In the genomic region with DNA sequence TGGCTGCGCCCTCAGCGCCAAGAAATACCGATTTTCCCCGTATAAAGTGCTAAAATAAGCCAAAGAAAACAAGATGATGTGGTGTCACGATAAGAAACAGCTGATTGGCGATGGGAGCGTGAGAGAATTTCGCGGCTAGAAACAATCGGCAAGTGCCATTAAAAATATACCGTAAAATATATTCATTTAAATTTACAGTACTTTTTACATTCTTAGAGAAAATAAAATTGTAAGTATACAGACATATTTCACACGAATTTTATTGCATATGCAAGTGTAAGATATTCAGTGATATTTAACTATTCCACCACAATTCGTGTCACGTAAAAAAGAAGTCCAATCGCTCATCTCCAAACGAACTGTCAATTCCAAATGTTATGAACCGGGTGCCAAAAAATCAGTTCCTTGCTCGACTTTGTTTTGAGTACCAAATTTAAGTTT, we compare ENCODE assay signal across 4 fruit fly cellular contexts.
TF ChIP-seq lines count a peak whose summit lies in the region.

A gene (minus strand): TSS at position 54 of the 441 bp plus-strand sequence.
A gene (plus strand): TSS at position 356 of the 441 bp plus-strand sequence.
A gene (plus strand): TSS at position 356 of the 441 bp plus-strand sequence.

TF ChIP-seq in whole organism, adult, 20 proteins besides CTCF, POLR2A, EP300 and RAD21 (continued from another document):
- TF ChIP-seq CG7101 (tag; optimal IDR thresholded peaks at IDR 0.05; lab: Kevin White, UChicago) (peak; percentile 80), CG14711 (tag; optimal IDR thresholded peaks at IDR 0.05; lab: Kevin White, UChicago) (peak; percentile 74), toe (GFP tag; optimal IDR thresholded peaks at IDR 0.05; lab: Kevin White, UChicago) (peak; percentile 89), Clk (GFP tag; optimal IDR thresholded peaks at IDR 0.05; lab: Kevin White, UChicago) (peak; percentile 59)

TF ChIP-seq in whole organism, embryonic, 481 proteins besides CTCF, POLR2A, EP300 and RAD21 (continued from another document and continues in another):
- peak; percentile 45 for TF ChIP-seq CG5245 (GFP tag; optimal IDR thresholded peaks at IDR 0.05; lab: Kevin White, UChicago)
- TF ChIP-seq vvl (GFP tag; IDR thresholded peaks at IDR 0.05; lab: Robert Waterston, UW): peak; percentile 81
- peak; percentile 71 for TF ChIP-seq Nf-YC (tag; optimal IDR thresholded peaks at IDR 0.05; lab: Kevin White, UChicago)
- peak; percentile 36; the same call in 1 of the 2 replicates for TF ChIP-seq Ada2b (GFP tag; IDR thresholded peaks at IDR 0.05; lab: Robert Waterston, UW)
- TF ChIP-seq Ets97D (GFP tag; optimal IDR thresholded peaks at IDR 0.05; lab: Kevin White, UChicago): peak; percentile 74
- TF ChIP-seq BEAF-32 (GFP tag; optimal IDR thresholded peaks at IDR 0.05; lab: Kevin White, UChicago): peak; percentile 98
- TF ChIP-seq CG17359 (tag; optimal IDR thresholded peaks at IDR 0.05; lab: Kevin White, UChicago): peak; percentile 68
- TF ChIP-seq Nf-YB (GFP tag; optimal IDR thresholded peaks at IDR 0.05; lab: Kevin White, UChicago): peak; percentile 62
- peak; percentile 63 for TF ChIP-seq Fer2 (tag; optimal IDR thresholded peaks at IDR 0.05; lab: Kevin White, UChicago)
- peak; percentile 82 for TF ChIP-seq CG2678 (tag; optimal IDR thresholded peaks at IDR 0.05; lab: Kevin White, UChicago)
- TF ChIP-seq CG31388 (GFP tag; optimal IDR thresholded peaks at IDR 0.05; lab: Kevin White, UChicago): peak; percentile 30
- TF ChIP-seq pho (GFP tag; optimal IDR thresholded peaks at IDR 0.05; lab: Kevin White, UChicago): peak; percentile 71
- 0 out of 3 replicates have a peak, but pooled peaks have one; percentile 32 for TF ChIP-seq ken (GFP tag; IDR thresholded peaks at IDR 0.05; lab: Robert Waterston, UW)
- TF ChIP-seq sqz (GFP tag; optimal IDR thresholded peaks at IDR 0.05; lab: Kevin White, UChicago): peak; percentile 30
- peak; percentile 74; the same call in 1 of the 2 replicates for TF ChIP-seq klu (GFP tag; IDR thresholded peaks at IDR 0.05; lab: Robert Waterston, UW)
- TF ChIP-seq Dek (tag; optimal IDR thresholded peaks at IDR 0.05; lab: Kevin White, UChicago): peak; percentile 59
- TF ChIP-seq h (optimal IDR thresholded peaks at IDR 0.05; lab: Kevin White, UChicago): no peak
- peak; percentile 92 for TF ChIP-seq bbx (GFP tag; IDR thresholded peaks at IDR 0.05; lab: Robert Waterston, UW; ENCODE audit: partially characterized antibody)
- peak; percentile 78 for TF ChIP-seq Hr3 (GFP tag; optimal IDR thresholded peaks at IDR 0.05; lab: Kevin White, UChicago)
- peak; percentile 75 for TF ChIP-seq CG17186 (GFP tag; optimal IDR thresholded peaks at IDR 0.05; lab: Kevin White, UChicago)
- TF ChIP-seq CG1602 (GFP tag; optimal IDR thresholded peaks at IDR 0.05; lab: Kevin White, UChicago): peak; percentile 75
- TF ChIP-seq nerfin-1 (tag; optimal IDR thresholded peaks at IDR 0.05; lab: Kevin White, UChicago): peak; percentile 77
- TF ChIP-seq CG17802 (tag; optimal IDR thresholded peaks at IDR 0.05; lab: Kevin White, UChicago): no peak
- TF ChIP-seq NfI (GFP tag; optimal IDR thresholded peaks at IDR 0.05; lab: Kevin White, UChicago): peak; percentile 69
- peak; percentile 83 for TF ChIP-seq slbo (GFP tag; IDR thresholded peaks at IDR 0.05; lab: Robert Waterston, UW)
- TF ChIP-seq sna (GFP tag; IDR thresholded peaks at IDR 0.05; lab: Robert Waterston, UW; ENCODE audit: partially characterized antibody): peak; percentile 99
- peak; percentile 74 for TF ChIP-seq CG7556 (GFP tag; optimal IDR thresholded peaks at IDR 0.05; lab: Kevin White, UChicago)
- peak; percentile 93 for TF ChIP-seq amos (GFP tag; IDR thresholded peaks at IDR 0.05; lab: Robert Waterston, UW; ENCODE audit: partially characterized antibody)
- peak; percentile 73; the same call in 2 of the 3 replicates for TF ChIP-seq CG11093 (GFP tag; IDR thresholded peaks at IDR 0.05; lab: Robert Waterston, UW)
- peak in 1 of 2 experiments; percentile 28 for TF ChIP-seq Hr78 (GFP tag; optimal IDR thresholded peaks at IDR 0.05; lab: Kevin White, UChicago)
- no peak for TF ChIP-seq Poxn (GFP tag; IDR thresholded peaks at IDR 0.05; lab: Robert Waterston, UW)
- TF ChIP-seq ci (GFP tag; IDR thresholded peaks at IDR 0.05; lab: Robert Waterston, UW): no peak; the same call in 2 of the 3 replicates
- TF ChIP-seq NC2β (GFP tag; optimal IDR thresholded peaks at IDR 0.05; lab: Kevin White, UChicago): peak; percentile 48
- peak; percentile 81 for TF ChIP-seq CG10147 (GFP tag; optimal IDR thresholded peaks at IDR 0.05; lab: Kevin White, UChicago)
- TF ChIP-seq CG10654 (GFP tag; optimal IDR thresholded peaks at IDR 0.05; lab: Kevin White, UChicago): peak; percentile 73
- peak; percentile 43 for TF ChIP-seq CG31224 (GFP tag; IDR thresholded peaks at IDR 0.05; lab: Robert Waterston, UW)
- TF ChIP-seq CG11456 (GFP tag; IDR thresholded peaks at IDR 0.05; lab: Robert Waterston, UW): peak; percentile 81
- TF ChIP-seq Hey (tag; optimal IDR thresholded peaks at IDR 0.05; lab: Kevin White, UChicago): no peak

TF ChIP-seq in whole organism, prepupa, 60 proteins besides CTCF, POLR2A, EP300 and RAD21 (continued from another document):
- peak; percentile 74 for TF ChIP-seq CG3919 (GFP tag; optimal IDR thresholded peaks at IDR 0.05; lab: Kevin White, UChicago)
- peak; percentile 51 for TF ChIP-seq CG10669 (GFP tag; optimal IDR thresholded peaks at IDR 0.05; lab: Kevin White, UChicago)
- TF ChIP-seq Hr4 (GFP tag; optimal IDR thresholded peaks at IDR 0.05; lab: Kevin White, UChicago): peak; percentile 79
- peak; percentile 81 for TF ChIP-seq cyc (GFP tag; optimal IDR thresholded peaks at IDR 0.05; lab: Kevin White, UChicago)
- peak; percentile 56 for TF ChIP-seq Eip93F (GFP tag; optimal IDR thresholded peaks at IDR 0.05; lab: Kevin White, UChicago)
- peak; percentile 63 for TF ChIP-seq CG11762 (GFP tag; optimal IDR thresholded peaks at IDR 0.05; lab: Kevin White, UChicago; ENCODE audit: insufficient read depth)
- TF ChIP-seq fkh (GFP tag; optimal IDR thresholded peaks at IDR 0.05; lab: Kevin White, UChicago): no peak
- peak; percentile 79 for TF ChIP-seq CG3032 (tag; optimal IDR thresholded peaks at IDR 0.05; lab: Kevin White, UChicago)
- no peak for TF ChIP-seq CG4318 (GFP tag; optimal IDR thresholded peaks at IDR 0.05; lab: Kevin White, UChicago)
- TF ChIP-seq ss (GFP tag; optimal IDR thresholded peaks at IDR 0.05; lab: Kevin White, UChicago): no peak
- no peak for TF ChIP-seq Met (GFP tag; optimal IDR thresholded peaks at IDR 0.05; lab: Kevin White, UChicago)
- TF ChIP-seq CG10631 (GFP tag; optimal IDR thresholded peaks at IDR 0.05; lab: Kevin White, UChicago): peak; percentile 77
- no peak; the same call in 1 of the 2 replicates for TF ChIP-seq CG15336 (GFP tag; IDR thresholded peaks at IDR 0.05; lab: Robert Waterston, UW)
- no peak for TF ChIP-seq CG6854 (GFP tag; optimal IDR thresholded peaks at IDR 0.05; lab: Kevin White, UChicago)
- peak; percentile 86 for TF ChIP-seq esn (GFP tag; optimal IDR thresholded peaks at IDR 0.05; lab: Kevin White, UChicago)
- peak; percentile 62 for TF ChIP-seq Sox15 (GFP tag; optimal IDR thresholded peaks at IDR 0.05; lab: Kevin White, UChicago)
- peak; percentile 24 for TF ChIP-seq fd85E (GFP tag; optimal IDR thresholded peaks at IDR 0.05; lab: Kevin White, UChicago)
- TF ChIP-seq CG31627 (GFP tag; optimal IDR thresholded peaks at IDR 0.05; lab: Kevin White, UChicago): peak; percentile 80
- TF ChIP-seq Smox (GFP tag; optimal IDR thresholded peaks at IDR 0.05; lab: Kevin White, UChicago): peak; percentile 81
- no peak for TF ChIP-seq CG6808 (GFP tag; optimal IDR thresholded peaks at IDR 0.05; lab: Kevin White, UChicago)
- TF ChIP-seq CG11294 (GFP tag; IDR thresholded peaks at IDR 0.05; lab: Robert Waterston, UW): no peak; the same call in 1 of the 2 replicates
- peak; percentile 33 for TF ChIP-seq fd59A (GFP tag; optimal IDR thresholded peaks at IDR 0.05; lab: Kevin White, UChicago)
- TF ChIP-seq pdm3 (GFP tag; optimal IDR thresholded peaks at IDR 0.05; lab: Kevin White, UChicago): peak; percentile 77
- peak; percentile 34 for TF ChIP-seq CG7368 (GFP tag; optimal IDR thresholded peaks at IDR 0.05; lab: Kevin White, UChicago)
- peak; percentile 81 for TF ChIP-seq acj6 (GFP tag; optimal IDR thresholded peaks at IDR 0.05; lab: Kevin White, UChicago)
- TF ChIP-seq OdsH (GFP tag; optimal IDR thresholded peaks at IDR 0.05; lab: Kevin White, UChicago): peak; percentile 81
- TF ChIP-seq CG9139 (GFP tag; optimal IDR thresholded peaks at IDR 0.05; lab: Kevin White, UChicago): peak; percentile 25
- no peak for TF ChIP-seq CG16779 (tag; optimal IDR thresholded peaks at IDR 0.05; lab: Kevin White, UChicago)
- peak; percentile 57 for TF ChIP-seq CG6792 (GFP tag; optimal IDR thresholded peaks at IDR 0.05; lab: Kevin White, UChicago)
- TF ChIP-seq net (GFP tag; optimal IDR thresholded peaks at IDR 0.05; lab: Kevin White, UChicago): no peak
- no peak for TF ChIP-seq spab (GFP tag; optimal IDR thresholded peaks at IDR 0.05; lab: Kevin White, UChicago)
- TF ChIP-seq CG8119 (GFP tag; IDR thresholded peaks at IDR 0.05; lab: Robert Waterston, UW): peak; percentile 51; the same call in 1 of the 3 replicates
- TF ChIP-seq CG6276 (GFP tag; optimal IDR thresholded peaks at IDR 0.05; lab: Kevin White, UChicago): no peak
- peak; percentile 67 for TF ChIP-seq CG6163 (GFP tag; IDR thresholded peaks at IDR 0.05; lab: Robert Waterston, UW)
- TF ChIP-seq Ets96B (tag; optimal IDR thresholded peaks at IDR 0.05; lab: Kevin White, UChicago): peak; percentile 74
- peak; percentile 79 for TF ChIP-seq Hr39 (GFP tag; optimal IDR thresholded peaks at IDR 0.05; lab: Kevin White, UChicago)
- TF ChIP-seq CG11902 (GFP tag; optimal IDR thresholded peaks at IDR 0.05; lab: Kevin White, UChicago): peak; percentile 54
- TF ChIP-seq salr (GFP tag; optimal IDR thresholded peaks at IDR 0.05; lab: Kevin White, UChicago): peak in 1 of 2 experiments; percentile 24
- TF ChIP-seq Sox14 (GFP tag; optimal IDR thresholded peaks at IDR 0.05; lab: Kevin White, UChicago): peak; percentile 83
- peak; percentile 40 for TF ChIP-seq dac (GFP tag; optimal IDR thresholded peaks at IDR 0.05; lab: Kevin White, UChicago)
- TF ChIP-seq Eip78C (GFP tag; lab: Kevin White, UChicago): no peak
- TF ChIP-seq Eip75B (GFP tag; optimal IDR thresholded peaks at IDR 0.05; lab: Kevin White, UChicago): peak; percentile 74

TF ChIP-seq in whole organism, wandering third instar larva, 38 proteins besides CTCF, POLR2A, EP300 and RAD21 (continued from another document):
- TF ChIP-seq fru (GFP tag; optimal IDR thresholded peaks at IDR 0.05; lab: Kevin White, UChicago): peak; percentile 82
- TF ChIP-seq dl (GFP tag; optimal IDR thresholded peaks at IDR 0.05; lab: Kevin White, UChicago; ENCODE audit: insufficient read depth in 1 of 2, partially characterized antibody in 2 of 2): no peak
- TF ChIP-seq woc (GFP tag; optimal IDR thresholded peaks at IDR 0.05; lab: Kevin White, UChicago): peak; percentile 95
- peak; percentile 80 for TF ChIP-seq CG9705 (GFP tag; optimal IDR thresholded peaks at IDR 0.05; lab: Kevin White, UChicago)
- TF ChIP-seq HLH106 (tag; optimal IDR thresholded peaks at IDR 0.05; lab: Kevin White, UChicago): peak; percentile 85
- TF ChIP-seq dmrt93B (GFP tag; optimal IDR thresholded peaks at IDR 0.05; lab: Kevin White, UChicago): peak; percentile 74
- TF ChIP-seq Vsx2 (GFP tag; optimal IDR thresholded peaks at IDR 0.05; lab: Kevin White, UChicago; ENCODE audit: partially characterized antibody): no peak
- peak; percentile 86 for TF ChIP-seq h (GFP tag; optimal IDR thresholded peaks at IDR 0.05; lab: Kevin White, UChicago)
- TF ChIP-seq GATAd (GFP tag; optimal IDR thresholded peaks at IDR 0.05; lab: Kevin White, UChicago): no peak
- peak; percentile 47 for TF ChIP-seq Hr83 (GFP tag; optimal IDR thresholded peaks at IDR 0.05; lab: Kevin White, UChicago; ENCODE audit: poor library complexity, severe bottlenecking)
